Worm (Caenorhabditis elegans) whole organism, L1 larva: ENCODE results near the gene ZK652.8.

ENCODE experiments used
- dpl-1 ChIP-seq, 3 experiments: fragments of 150-350 bp in 2 of 3; sonication (generic microtip) in 1 of 3; optimal IDR thresholded peaks; 2 replicates each; lab custom pipeline; 2014 to 2017; ENCODE audit warnings: missing biosample characterization in 3 of 3, missing genetic modification characterization in 3 of 3, missing genetic modification reagents in 3 of 3
- fkh-10 ChIP-seq: sonication (generic microtip); optimal IDR thresholded peaks from 2 replicates; lab custom pipeline; 2017; ENCODE audit warnings: missing biosample characterization, missing genetic modification reagents, missing genetic modification characterization
- lin-14 ChIP-seq: fragments of 200-800 bp; sonication (Bioruptor generic); optimal IDR thresholded peaks from 2 replicates; lab custom pipeline; 2018; ENCODE audit warnings: mild to moderate bottlenecking, missing genetic modification characterization, moderate library complexity, missing compliant biosample characterization
- lin-15B ChIP-seq: fragments of 150-350 bp; sonication (generic microtip); optimal IDR thresholded peaks from 3 replicates; lab custom pipeline; 2014; ENCODE audit warnings: missing biosample characterization, missing genetic modification characterization
- mef-2 ChIP-seq: fragments of 150-350 bp; optimal IDR thresholded peaks from 2 replicates; lab custom pipeline; 2014; ENCODE audit warnings: missing biosample characterization, missing genetic modification characterization
- nhr-12 ChIP-seq: sonication (generic microtip); optimal IDR thresholded peaks from 2 replicates; lab custom pipeline; 2017; ENCODE audit warnings: missing biosample characterization, missing genetic modification characterization
- nhr-237 ChIP-seq: fragments of 150-350 bp; optimal IDR thresholded peaks from 2 replicates; lab custom pipeline; 2014; ENCODE audit warnings: missing biosample characterization, missing genetic modification characterization
- sptf-1 ChIP-seq: fragments of 150-350 bp; optimal IDR thresholded peaks from 2 replicates; lab custom pipeline; 2014; ENCODE audit warnings: missing biosample characterization, missing genetic modification characterization
- sup-37 ChIP-seq: fragments of 200-800 bp; sonication (Bioruptor generic); optimal IDR thresholded peaks from 2 replicates; lab custom pipeline; 2018; ENCODE audit warnings: mild to moderate bottlenecking, missing genetic modification characterization, missing compliant biosample characterization
- tlp-1 ChIP-seq: fragments of 150-350 bp; optimal IDR thresholded peaks from 2 replicates; lab custom pipeline; 2014; ENCODE audit warnings: missing biosample characterization, missing genetic modification characterization
- zag-1 ChIP-seq: fragments of 150-350 bp; optimal IDR thresholded peaks from 2 replicates; lab custom pipeline; 2014; ENCODE audit warnings: missing biosample characterization, missing genetic modification characterization
- ztf-4 ChIP-seq: fragments of 150-350 bp; optimal IDR thresholded peaks from 2 replicates; lab custom pipeline; 2014; ENCODE audit warnings: missing biosample characterization, missing genetic modification characterization

- TF ChIP-seq lin-14 (GFP tag; lab: Kevin White, UChicago), result no peak
- TF ChIP-seq lin-15B (tag; lab: Kevin White, UChicago), result no peak
- no peak for TF ChIP-seq zag-1 (tag; lab: Kevin White, UChicago)
- no peak for TF ChIP-seq mef-2
- TF ChIP-seq dpl-1 (GFP tag; optimal IDR thresholded peaks at IDR 0.05; lab: Kevin White, UChicago), result no peak
- TF ChIP-seq sptf-1 (tag; lab: Kevin White, UChicago), result no peak
- no peak for TF ChIP-seq ztf-4
- no peak for TF ChIP-seq nhr-12 (tag; lab: Kevin White, UChicago)
- TF ChIP-seq tlp-1, result no peak
- TF ChIP-seq nhr-237 (tag; lab: Kevin White, UChicago), result no peak
- no peak for TF ChIP-seq sup-37
- no peak for TF ChIP-seq fkh-10 (GFP tag; lab: Kevin White, UChicago)
These were observed 48.9 kb upstream of the ZK652.8 start for ce11 chrIII:7892333-7892732.
